Worm (Caenorhabditis elegans) whole organism, young adult: ENCODE measurements around the gene B0454.5.

Experiments used
- Y53G8AR.9 ChIP-seq: fragments of 200-800 bp; sonication (Bioruptor generic); conservative IDR thresholded peaks from 2 replicates; pipeline ENCODE4 v1.3.6; 2022; ENCODE audit warnings: missing genetic modification reagents, missing genetic modification characterization, missing compliant biosample characterization
- ama-1 ChIP-seq, 3 experiments: fragments of 150-350 bp in 1 of 3; sonication (generic microtip) in 2 of 3; optimal IDR thresholded peaks; 2 replicates each; lab custom pipeline; 2014 to 2018; ENCODE audit warnings: missing biosample characterization in 2 of 3, missing genetic modification characterization in 2 of 3, missing genetic modification reagents in 2 of 3
- cebp-2 ChIP-seq: fragments of 200-800 bp; sonication (Bioruptor generic); IDR thresholded peaks from 2 replicates; pipeline ENCODE4 v1.3.6; 2022; ENCODE audit warnings: missing genetic modification characterization, missing compliant biosample characterization
- efl-1 ChIP-seq: fragments of 150-350 bp; optimal IDR thresholded peaks from 2 replicates; lab custom pipeline; 2014; ENCODE audit warnings: missing biosample characterization, missing genetic modification reagents, missing genetic modification characterization
- ekl-4 ChIP-seq: fragments of 200-800 bp; sonication (Bioruptor generic); IDR thresholded peaks from 2 replicates; pipeline ENCODE4 v1.3.6; 2022; ENCODE audit warnings: missing genetic modification reagents, missing genetic modification characterization, missing compliant biosample characterization
- him-1 ChIP-seq: sonication (generic microtip); optimal IDR thresholded peaks from 2 replicates; lab custom pipeline; 2016; ENCODE audit warnings: missing genotype, missing genetic modification reagents, missing genetic modification characterization, missing compliant biosample characterization
- mel-28 ChIP-seq: sonication (generic microtip); optimal IDR thresholded peaks from 2 replicates; lab custom pipeline; 2016; ENCODE audit warnings: borderline replicate concordance, mild to moderate bottlenecking, missing genetic modification characterization, missing compliant biosample characterization
- pha-4 ChIP-seq: fragments of 150-350 bp; sonication (generic microtip); optimal IDR thresholded peaks from 2 replicates; lab custom pipeline; 2014; ENCODE audit warnings: missing biosample characterization, missing genetic modification reagents, missing genetic modification characterization
- tbp1 ChIP-seq: fragments of 200-800 bp; sonication (Bioruptor generic); optimal IDR thresholded peaks from 2 replicates; lab custom pipeline; 2018; ENCODE audit warnings: mild to moderate bottlenecking, missing genetic modification characterization, missing compliant biosample characterization
- zfh-2 ChIP-seq: fragments of 200-800 bp; sonication (Bioruptor generic); conservative IDR thresholded peaks from 2 replicates; pipeline ENCODE4 v1.3.6; 2022; ENCODE audit warnings: missing genetic modification reagents, missing genetic modification characterization, missing compliant biosample characterization

DNA sequence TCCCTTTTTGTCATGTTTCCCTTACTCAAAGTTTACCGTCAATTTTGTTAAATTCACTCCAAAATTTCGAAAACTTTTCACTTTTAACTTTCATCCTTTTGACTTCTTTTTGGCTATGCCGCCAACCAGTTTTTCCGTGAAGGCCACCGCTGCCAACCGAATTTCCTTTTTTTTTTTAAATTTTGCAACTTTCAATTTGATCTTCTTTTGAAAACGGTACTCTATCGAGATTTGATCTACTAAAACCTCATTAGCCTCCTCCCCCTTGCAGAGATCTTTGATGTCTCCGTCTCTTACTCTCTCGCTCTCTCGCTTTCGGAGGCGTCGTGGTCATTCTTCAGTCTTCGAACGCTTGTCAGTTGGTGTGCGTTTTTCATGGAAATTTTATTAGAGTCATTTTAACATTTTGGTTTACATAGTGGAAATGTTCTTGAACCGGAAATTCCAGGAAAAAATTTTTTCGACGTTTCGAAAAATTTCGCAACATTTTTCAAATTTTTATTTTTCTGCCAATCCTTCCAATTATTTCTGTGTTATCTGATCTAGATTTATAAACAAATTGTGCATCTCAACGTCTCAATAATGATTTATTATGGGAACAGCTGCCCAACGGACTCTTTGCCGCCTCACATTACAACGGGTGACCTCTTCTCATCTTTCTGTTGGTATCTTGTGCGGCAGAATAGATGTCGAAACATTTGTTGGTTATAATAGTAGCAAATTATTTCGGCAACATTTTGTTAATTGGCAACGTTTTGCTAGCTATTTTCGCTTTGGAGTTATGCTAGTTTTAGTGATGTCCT is 43.9 kb upstream of the B0454.5 start:
- TF ChIP-seq tbp1: no peak
- no peak for TF ChIP-seq mel-28 (tag; lab: Kevin White, UChicago)
- TF ChIP-seq cebp-2 (GFP tag; lab: Robert Waterston, UW): no peak
- TF ChIP-seq efl-1 (GFP tag; lab: Kevin White, UChicago): no peak
- no peak for TF ChIP-seq pha-4
- no peak for TF ChIP-seq Y53G8AR.9 (GFP tag; lab: Robert Waterston, UW)
- TF ChIP-seq ama-1 (optimal IDR thresholded peaks at IDR 0.05; lab: Kevin White, UChicago): no peak
- no peak for TF ChIP-seq ama-1 (GFP tag; optimal IDR thresholded peaks at IDR 0.05; lab: Kevin White, UChicago)
- TF ChIP-seq ekl-4: no peak
- TF ChIP-seq zfh-2 (GFP tag; lab: Robert Waterston, UW): no peak
- TF ChIP-seq him-1: no peak
